Worm (Caenorhabditis elegans) whole organism, L1 larva: ENCODE measurements around the gene srx-16.

Source experiments
- C16A3.4 ChIP-seq: fragments of 150-350 bp; optimal IDR thresholded peaks from 2 replicates; lab custom pipeline; 2014; ENCODE audit warnings: missing biosample characterization, missing genetic modification characterization
- alr-1 ChIP-seq: fragments of 200-800 bp; sonication (Bioruptor generic); optimal IDR thresholded peaks from 2 replicates; lab custom pipeline; 2018; ENCODE audit warnings: borderline replicate concordance, mild to moderate bottlenecking, missing genetic modification characterization, missing compliant biosample characterization
- ceh-63 ChIP-seq: fragments of 200-800 bp; sonication (Bioruptor generic); optimal IDR thresholded peaks from 2 replicates; lab custom pipeline; 2018; ENCODE audit warnings: mild to moderate bottlenecking, missing genetic modification characterization, missing compliant biosample characterization
- ceh-8 ChIP-seq: fragments of 200-800 bp; sonication (Bioruptor generic); optimal IDR thresholded peaks from 2 replicates; lab custom pipeline; 2018; ENCODE audit warnings: mild to moderate bottlenecking, missing genetic modification characterization, moderate library complexity, missing compliant biosample characterization
- ceh-82 ChIP-seq, 3 experiments: fragments of 150-350 bp in 1 of 3; sonication (generic microtip) in 2 of 3; optimal IDR thresholded peaks; 2 replicates each; lab custom pipeline; 2014 to 2017; ENCODE audit warnings: missing biosample characterization in 3 of 3, missing genetic modification characterization in 3 of 3
- ces-1 ChIP-seq: fragments of 150-350 bp; optimal IDR thresholded peaks from 2 replicates; lab custom pipeline; 2014; ENCODE audit warnings: missing biosample characterization, missing genetic modification reagents, missing genetic modification characterization
- dpl-1 ChIP-seq, 3 experiments: fragments of 150-350 bp in 2 of 3; sonication (generic microtip) in 1 of 3; optimal IDR thresholded peaks; 2 replicates each; lab custom pipeline; 2014 to 2017; ENCODE audit warnings: missing biosample characterization in 3 of 3, missing genetic modification characterization in 3 of 3, missing genetic modification reagents in 3 of 3
- dsc-1 ChIP-seq: sonication (generic microtip); optimal IDR thresholded peaks from 2 replicates; lab custom pipeline; 2016; ENCODE audit warnings: mild to moderate bottlenecking, missing genetic modification characterization, missing compliant biosample characterization
- efl-1 ChIP-seq, 4 experiments: fragments of 150-350 bp; optimal IDR thresholded peaks in 3 of 4; peaks in 1 of 4; 1 replicate in 1 of 4; 2 replicates in 3 of 4; lab custom pipeline; 2014; ENCODE audit warnings: missing biosample characterization in 2 of 4, missing genetic modification characterization in 2 of 4, missing genetic modification reagents in 2 of 4
- fkh-4 ChIP-seq: sonication (generic microtip); optimal IDR thresholded peaks from 2 replicates; lab custom pipeline; 2016; ENCODE audit warnings: missing compliant biosample characterization, missing genetic modification characterization, borderline replicate concordance
- fkh-8 ChIP-seq: sonication (generic microtip); optimal IDR thresholded peaks from 2 replicates; lab custom pipeline; 2016; ENCODE audit warnings: mild to moderate bottlenecking, missing genetic modification characterization, missing compliant biosample characterization
- fos-1 ChIP-seq: fragments of 150-350 bp; optimal IDR thresholded peaks from 2 replicates; lab custom pipeline; 2014; ENCODE audit warnings: missing biosample characterization, missing genetic modification characterization
- grh-1 ChIP-seq: fragments of 200-800 bp; sonication (Bioruptor generic); IDR thresholded peaks from 2 replicates; pipeline ENCODE4 v1.3.6; 2022; ENCODE audit warnings: missing genetic modification reagents, missing genetic modification characterization, missing compliant biosample characterization
- hlh-17 ChIP-seq: fragments of 200-800 bp; sonication (Bioruptor generic); optimal IDR thresholded peaks from 2 replicates; lab custom pipeline; 2018; ENCODE audit warnings: missing genetic modification characterization, mild to moderate bottlenecking, missing compliant biosample characterization, moderate library complexity, borderline replicate concordance
- hlh-4 ChIP-seq: sonication (generic microtip); optimal IDR thresholded peaks from 2 replicates; lab custom pipeline; 2016; ENCODE audit warnings: mild to moderate bottlenecking, missing genetic modification characterization, missing compliant biosample characterization
- lin-14 ChIP-seq: fragments of 200-800 bp; sonication (Bioruptor generic); optimal IDR thresholded peaks from 2 replicates; lab custom pipeline; 2018; ENCODE audit warnings: mild to moderate bottlenecking, missing genetic modification characterization, moderate library complexity, missing compliant biosample characterization
- lin-15B ChIP-seq: fragments of 150-350 bp; sonication (generic microtip); optimal IDR thresholded peaks from 3 replicates; lab custom pipeline; 2014; ENCODE audit warnings: missing biosample characterization, missing genetic modification characterization
- mep-1 ChIP-seq: fragments of 150-350 bp; optimal IDR thresholded peaks from 2 replicates; lab custom pipeline; 2014; ENCODE audit warnings: missing biosample characterization, missing genetic modification characterization
- nhr-19 ChIP-seq: fragments of 200-800 bp; sonication (Bioruptor generic); conservative IDR thresholded peaks from 2 replicates; pipeline ENCODE4 v1.3.6; 2022; ENCODE audit warnings: missing genetic modification characterization, missing compliant biosample characterization
- nhr-20 ChIP-seq: sonication (generic microtip); optimal IDR thresholded peaks from 2 replicates; lab custom pipeline; 2016; ENCODE audit warnings: mild to moderate bottlenecking, missing genetic modification characterization, missing compliant biosample characterization
- nhr-28 ChIP-seq: fragments of 150-350 bp; optimal IDR thresholded peaks from 2 replicates; lab custom pipeline; 2014; ENCODE audit warnings: missing biosample characterization, missing genetic modification characterization
- nhr-47 ChIP-seq: sonication (generic microtip); optimal IDR thresholded peaks from 2 replicates; lab custom pipeline; 2016; ENCODE audit warnings: mild to moderate bottlenecking, missing genetic modification characterization, moderate library complexity, missing compliant biosample characterization
- nhr-71 ChIP-seq: sonication (generic microtip); optimal IDR thresholded peaks from 2 replicates; lab custom pipeline; 2016; ENCODE audit warnings: mild to moderate bottlenecking, missing genetic modification characterization, moderate library complexity, missing compliant biosample characterization
- nhr-77 ChIP-seq: fragments of 150-350 bp; optimal IDR thresholded peaks from 2 replicates; lab custom pipeline; 2014; ENCODE audit warnings: missing biosample characterization, missing genetic modification characterization
- nhr-84 ChIP-seq: sonication (generic microtip); optimal IDR thresholded peaks from 2 replicates; lab custom pipeline; 2017; ENCODE audit warnings: missing biosample characterization, missing genetic modification characterization
- nhr-85 ChIP-seq: sonication (generic microtip); peaks from one replicate; lab custom pipeline; 2016; ENCODE audit warnings: missing genetic modification characterization, inconsistent platforms, missing compliant biosample characterization
- nhr-90 ChIP-seq: sonication (generic microtip); optimal IDR thresholded peaks from 2 replicates; lab custom pipeline; 2016; ENCODE audit warnings: mild to moderate bottlenecking, missing genetic modification characterization, missing compliant biosample characterization; ENCODE audit not compliant: poor library complexity
- pag-3 ChIP-seq: sonication (generic microtip); optimal IDR thresholded peaks from 2 replicates; lab custom pipeline; 2017; ENCODE audit warnings: missing genetic modification characterization, mild to moderate bottlenecking, missing compliant biosample characterization, antibody characterized with exemption, borderline replicate concordance; ENCODE audit not compliant: insufficient read depth
- pqm-1 ChIP-seq: sonication (generic microtip); optimal IDR thresholded peaks from 3 replicates; lab custom pipeline; 2017; ENCODE audit warnings: missing biosample characterization, missing genetic modification characterization
- rnt-1 ChIP-seq: sonication (generic microtip); optimal IDR thresholded peaks from 2 replicates; lab custom pipeline; 2016; ENCODE audit warnings: mild to moderate bottlenecking, missing genetic modification characterization, moderate library complexity, missing compliant biosample characterization
- snpc-4 ChIP-seq: fragments of 150-350 bp; optimal IDR thresholded peaks from 2 replicates; lab custom pipeline; 2014; ENCODE audit warnings: missing biosample characterization, missing genetic modification characterization
- snu-23 ChIP-seq: sonication (generic microtip); optimal IDR thresholded peaks from 2 replicates; lab custom pipeline; 2016; ENCODE audit warnings: missing genetic modification characterization, missing compliant biosample characterization
- tlp-1 ChIP-seq: fragments of 150-350 bp; optimal IDR thresholded peaks from 2 replicates; lab custom pipeline; 2014; ENCODE audit warnings: missing biosample characterization, missing genetic modification characterization
- unc-62 ChIP-seq: fragments of 150-350 bp; optimal IDR thresholded peaks from 2 replicates; lab custom pipeline; 2014; ENCODE audit warnings: missing biosample characterization, missing genetic modification reagents, missing genetic modification characterization
- unc-98 ChIP-seq: fragments of 200-800 bp; sonication (Bioruptor generic); IDR thresholded peaks from 2 replicates; pipeline ENCODE4 v1.3.6; 2022; ENCODE audit warnings: missing genetic modification characterization, missing compliant biosample characterization
- vab-15 ChIP-seq: sonication (generic microtip); optimal IDR thresholded peaks from 2 replicates; lab custom pipeline; 2017; ENCODE audit warnings: missing genotype, mild to moderate bottlenecking, missing genetic modification characterization, missing compliant biosample characterization
- xbp-1 ChIP-seq: sonication (generic microtip); optimal IDR thresholded peaks from 2 replicates; lab custom pipeline; 2016; ENCODE audit warnings: missing genetic modification characterization, missing compliant biosample characterization
- ztf-11 ChIP-seq, 2 experiments: sonication (generic microtip); optimal IDR thresholded peaks; 2 replicates each; lab custom pipeline; 2016 to 2017; ENCODE audit warnings: missing genetic modification characterization in 2 of 2, missing biosample characterization in 1 of 2, missing compliant biosample characterization in 1 of 2

srx-16 gene

ce11 chrV:6976047-6976446 lies at the start of gene srx-16:
TSS of gene srx-16 (plus strand) at chrV:6976347.
- TF ChIP-seq nhr-85 (tag; lab: Kevin White, UChicago) (no peak), unc-98 (no peak)

- TF ChIP-seq fkh-8 (tag; lab: Kevin White, UChicago): peak; percentile 16
- no peak for TF ChIP-seq C16A3.4 (tag; lab: Kevin White, UChicago)
- TF ChIP-seq lin-14 (GFP tag; lab: Kevin White, UChicago): peak; percentile 32
- no peak for TF ChIP-seq efl-1 (optimal IDR thresholded peaks at IDR 0.05; lab: Kevin White, UChicago)
- TF ChIP-seq efl-1 (GFP tag; optimal IDR thresholded peaks at IDR 0.05 in 1 of 2; lab: Kevin White, UChicago): no peak
- no peak for TF ChIP-seq snu-23
- TF ChIP-seq pqm-1 (tag; lab: Kevin White, UChicago): no peak
- TF ChIP-seq vab-15: no peak
Observed at ce11 chrV:6926633-6927032, 49.5 kb upstream of the srx-16 start.

ce11 chrV:6928938-6929337 lies 47.2 kb upstream of the srx-16 start, which contains the start of gene unc-68:
TSS of gene unc-68 (minus strand) at chrV:6929038.
- TF ChIP-seq grh-1 (GFP tag; lab: Robert Waterston, UW) (no peak), nhr-20 (tag; lab: Kevin White, UChicago) (no peak), snpc-4 (tag; lab: Kevin White, UChicago) (no peak), nhr-77 (tag; lab: Kevin White, UChicago) (no peak), nhr-90 (tag; lab: Kevin White, UChicago) (no peak), ceh-63 (GFP tag; lab: Kevin White, UChicago) (no peak), nhr-28 (no peak), ceh-82 (tag; optimal IDR thresholded peaks at IDR 0.05; lab: Kevin White, UChicago) (no peak), nhr-84 (tag; lab: Kevin White, UChicago) (no peak), unc-98 (no peak), C16A3.4 (tag; lab: Kevin White, UChicago) (no peak), mep-1 (tag; lab: Kevin White, UChicago) (no peak), dpl-1 (GFP tag; optimal IDR thresholded peaks at IDR 0.05; lab: Kevin White, UChicago) (no peak), unc-62 (GFP tag; lab: Kevin White, UChicago) (no peak), pqm-1 (tag; lab: Kevin White, UChicago) (no peak), lin-15B (no peak)

- no peak for TF ChIP-seq fos-1 (tag; lab: Kevin White, UChicago)
- peak; percentile 95 for TF ChIP-seq pag-3
- peak; percentile 82 for TF ChIP-seq xbp-1 (tag; lab: Kevin White, UChicago)
- TF ChIP-seq nhr-19: peak; percentile 21; the same call in 1 of the 2 replicates
- TF ChIP-seq dsc-1: peak; percentile 36
- peak; percentile 50 for TF ChIP-seq lin-14 (GFP tag; lab: Kevin White, UChicago)
- TF ChIP-seq rnt-1 (tag; lab: Kevin White, UChicago): peak; percentile 44
- peak; percentile 26 for TF ChIP-seq snu-23
- no peak for TF ChIP-seq ztf-11 (tag; optimal IDR thresholded peaks at IDR 0.05; lab: Kevin White, UChicago)
- no peak for TF ChIP-seq lin-15B
- TF ChIP-seq grh-1 (GFP tag; lab: Robert Waterston, UW): no peak
- TF ChIP-seq mep-1 (tag; lab: Kevin White, UChicago): peak; percentile 3
- peak; percentile 42 for TF ChIP-seq nhr-71 (tag; lab: Kevin White, UChicago)
Observed at ce11 chrV:6930284-6930683, 45.9 kb upstream of the srx-16 start.

ce11 chrV:6934212-6934611 lies 41.9 kb upstream of the srx-16 start, which contains the start of gene lipl-6:
TSS of gene lipl-6 (minus strand) at chrV:6934312.
- TF ChIP-seq tlp-1 (tag; lab: Kevin White, UChicago): no peak
- no peak for TF ChIP-seq efl-1 (optimal IDR thresholded peaks at IDR 0.05; lab: Kevin White, UChicago)
- TF ChIP-seq efl-1 (GFP tag; optimal IDR thresholded peaks at IDR 0.05 in 1 of 2; lab: Kevin White, UChicago): peak in 1 of 2 experiments; percentile 48

- TF ChIP-seq nhr-47 (tag; lab: Kevin White, UChicago) (no peak), fkh-4 (tag; lab: Kevin White, UChicago) (no peak), hlh-4 (tag; lab: Kevin White, UChicago) (no peak), ces-1 (GFP tag; lab: Kevin White, UChicago) (no peak), hlh-17 (no peak), alr-1 (no peak), ceh-8 (GFP tag; lab: Kevin White, UChicago) (no peak)
Observed at ce11 chrV:6935878-6936277, 40.3 kb upstream of the srx-16 start, which contains the start of gene Y57E12B.10. TSS of gene Y57E12B.10 (minus strand) at chrV:6935978.
